Worm (Caenorhabditis elegans) whole organism, young adult: Measurements from ENCODE around the gene dos-2.

Experiments
- C06A6.2 ChIP-seq: fragments of 200-800 bp; sonication (Bioruptor generic); conservative IDR thresholded peaks from 2 replicates; pipeline ENCODE4 v1.3.6; 2022; ENCODE audit warnings: missing genetic modification characterization, missing compliant biosample characterization
- F10E7.11 ChIP-seq: sonication (generic microtip); optimal IDR thresholded peaks from 2 replicates; lab custom pipeline; 2017; ENCODE audit warnings: mild to moderate bottlenecking, missing genetic modification characterization, moderate library complexity, missing compliant biosample characterization
- F22D6.2 ChIP-seq: sonication (generic microtip); optimal IDR thresholded peaks from 2 replicates; lab custom pipeline; 2016; ENCODE audit warnings: mild to moderate bottlenecking, missing genetic modification characterization, missing compliant biosample characterization
- F33H1.4 ChIP-seq: fragments of 200-800 bp; sonication (Bioruptor generic); IDR thresholded peaks from 2 replicates; pipeline ENCODE4 v1.3.6; 2022; ENCODE audit warnings: missing genetic modification reagents, missing genetic modification characterization, missing compliant biosample characterization
- F39B2.1 ChIP-seq: fragments of 200-800 bp; sonication (Bioruptor generic); IDR thresholded peaks from 2 replicates; pipeline ENCODE4 v1.3.6; 2022; ENCODE audit warnings: missing genetic modification reagents, missing genetic modification characterization, missing compliant biosample characterization
- F55B11.4 ChIP-seq: sonication (generic microtip); optimal IDR thresholded peaks from 2 replicates; lab custom pipeline; 2016; ENCODE audit warnings: missing compliant biosample characterization, missing genetic modification characterization, borderline replicate concordance; ENCODE audit not compliant: insufficient read depth
- F57A8.1 ChIP-seq: fragments of 200-800 bp; sonication (Bioruptor generic); optimal IDR thresholded peaks from 2 replicates; lab custom pipeline; 2018; ENCODE audit warnings: mild to moderate bottlenecking, missing genetic modification characterization, moderate library complexity, missing compliant biosample characterization
- K12H6.12 ChIP-seq: fragments of 200-800 bp; sonication (Bioruptor generic); optimal IDR thresholded peaks from 2 replicates; lab custom pipeline; 2018; ENCODE audit warnings: mild to moderate bottlenecking, missing genetic modification characterization, missing compliant biosample characterization
- attf-3 ChIP-seq: fragments of 200-800 bp; sonication (Bioruptor generic); conservative IDR thresholded peaks from 2 replicates; pipeline ENCODE4 v1.3.6; 2022; ENCODE audit warnings: missing genetic modification reagents, missing genetic modification characterization, missing compliant biosample characterization
- attf-6 ChIP-seq: fragments of 200-800 bp; sonication (Bioruptor generic); IDR thresholded peaks from 2 replicates; pipeline ENCODE4 v1.3.6; 2022; ENCODE audit warnings: missing genetic modification reagents, missing genetic modification characterization, missing compliant biosample characterization
- egrh-3 ChIP-seq: fragments of 200-800 bp; sonication (Bioruptor generic); IDR thresholded peaks from 2 replicates; pipeline ENCODE4 v1.3.6; 2022; ENCODE audit warnings: missing genetic modification reagents, missing genetic modification characterization, missing compliant biosample characterization
- ekl-4 ChIP-seq: fragments of 200-800 bp; sonication (Bioruptor generic); IDR thresholded peaks from 2 replicates; pipeline ENCODE4 v1.3.6; 2022; ENCODE audit warnings: missing genetic modification reagents, missing genetic modification characterization, missing compliant biosample characterization
- fkh-3 ChIP-seq: sonication (generic microtip); optimal IDR thresholded peaks from 2 replicates; lab custom pipeline; 2016; ENCODE audit warnings: mild to moderate bottlenecking, missing genetic modification characterization, missing compliant biosample characterization
- gei-17 ChIP-seq: fragments of 200-800 bp; sonication (Bioruptor generic); optimal IDR thresholded peaks from 2 replicates; lab custom pipeline; 2018; ENCODE audit warnings: mild to moderate bottlenecking, missing genetic modification characterization, missing compliant biosample characterization
- hmg-1.2 ChIP-seq: fragments of 200-800 bp; sonication (Bioruptor generic); IDR thresholded peaks from 2 replicates; pipeline ENCODE4 v1.3.6; 2022; ENCODE audit warnings: missing genetic modification reagents, missing genetic modification characterization, missing compliant biosample characterization
- hrde-1 ChIP-seq: sonication (generic microtip); optimal IDR thresholded peaks from 2 replicates; lab custom pipeline; 2016; ENCODE audit warnings: missing genetic modification characterization, mild to moderate bottlenecking, missing compliant biosample characterization, moderate library complexity, missing genotype, missing genetic modification reagents, borderline replicate concordance
- let-607 ChIP-seq, 2 experiments: fragments of 200-800 bp in 1 of 2; sonication (Bioruptor generic) in 1 of 2; sonication (generic microtip) in 1 of 2; optimal IDR thresholded peaks; 2 replicates each; lab custom pipeline; 2016 to 2018; ENCODE audit warnings: mild to moderate bottlenecking in 2 of 2, missing compliant biosample characterization in 2 of 2, missing genetic modification characterization in 2 of 2, moderate library complexity in 2 of 2, missing genotype in 1 of 2
- lin-40 ChIP-seq: sonication (generic microtip); optimal IDR thresholded peaks from 2 replicates; lab custom pipeline; 2016; ENCODE audit warnings: missing genetic modification characterization, mild to moderate bottlenecking, missing compliant biosample characterization, missing genotype, missing genetic modification reagents
- lsl-1 ChIP-seq: fragments of 200-800 bp; sonication (Bioruptor generic); optimal IDR thresholded peaks from 2 replicates; lab custom pipeline; 2018; ENCODE audit warnings: mild to moderate bottlenecking, missing genetic modification characterization, moderate library complexity, missing compliant biosample characterization
- madf-6 ChIP-seq: fragments of 200-800 bp; sonication (Bioruptor generic); IDR thresholded peaks from 2 replicates; pipeline ENCODE4 v1.3.6; 2022; ENCODE audit warnings: missing genetic modification reagents, missing genetic modification characterization, missing compliant biosample characterization
- madf-8 ChIP-seq: fragments of 200-800 bp; sonication (Bioruptor generic); conservative IDR thresholded peaks from 2 replicates; pipeline ENCODE4 v1.3.6; 2022; ENCODE audit warnings: missing genetic modification reagents, missing genetic modification characterization, missing compliant biosample characterization
- mxl-1 ChIP-seq: sonication (generic microtip); optimal IDR thresholded peaks from 2 replicates; lab custom pipeline; 2016; ENCODE audit warnings: missing genetic modification characterization, missing compliant biosample characterization
- nfya-1 ChIP-seq: sonication (generic microtip); optimal IDR thresholded peaks from 2 replicates; lab custom pipeline; 2017; ENCODE audit warnings: antibody characterized with exemption, missing compliant biosample characterization, missing genetic modification characterization, borderline replicate concordance; ENCODE audit not compliant: insufficient read depth
- nhr-179 ChIP-seq: sonication (generic microtip); optimal IDR thresholded peaks from 2 replicates; lab custom pipeline; 2016; ENCODE audit warnings: mild to moderate bottlenecking, missing genetic modification characterization, missing compliant biosample characterization
- nhr-80 ChIP-seq: sonication (generic microtip); optimal IDR thresholded peaks from 2 replicates; lab custom pipeline; 2016; ENCODE audit warnings: missing genetic modification characterization, missing compliant biosample characterization
- nhr-90 ChIP-seq: sonication (generic microtip); optimal IDR thresholded peaks from 2 replicates; lab custom pipeline; 2016; ENCODE audit warnings: missing genotype, mild to moderate bottlenecking, missing genetic modification characterization, missing compliant biosample characterization
- repo-1 ChIP-seq: sonication (generic microtip); optimal IDR thresholded peaks from 2 replicates; lab custom pipeline; 2017; ENCODE audit warnings: mild to moderate bottlenecking, missing genetic modification characterization, missing compliant biosample characterization
- snpc-1.3 ChIP-seq: sonication (generic microtip); optimal IDR thresholded peaks from 2 replicates; lab custom pipeline; 2017; ENCODE audit warnings: missing genetic modification characterization, mild to moderate bottlenecking, missing compliant biosample characterization, antibody characterized with exemption, moderate library complexity, missing genotype, missing genetic modification reagents; ENCODE audit not compliant: insufficient read depth
- somi-1 ChIP-seq: fragments of 200-800 bp; sonication (Bioruptor generic); optimal IDR thresholded peaks from 2 replicates; lab custom pipeline; 2018; ENCODE audit warnings: mild to moderate bottlenecking, missing genetic modification characterization, missing compliant biosample characterization
- tbx-9 ChIP-seq: sonication (generic microtip); optimal IDR thresholded peaks from 2 replicates; lab custom pipeline; 2016; ENCODE audit warnings: borderline replicate concordance, missing genetic modification characterization, inconsistent platforms, missing compliant biosample characterization
- xnd-1 ChIP-seq: sonication (generic microtip); optimal IDR thresholded peaks from 2 replicates; lab custom pipeline; 2016; ENCODE audit warnings: missing genotype, missing genetic modification reagents, missing genetic modification characterization, missing compliant biosample characterization
- ztf-25 ChIP-seq: fragments of 200-800 bp; sonication (Bioruptor generic); IDR thresholded peaks from 2 replicates; pipeline ENCODE4 v1.3.6; 2022; ENCODE audit warnings: missing genetic modification reagents, missing genetic modification characterization, missing compliant biosample characterization
- ztf-6 ChIP-seq: fragments of 200-800 bp; sonication (Bioruptor generic); IDR thresholded peaks from 2 replicates; pipeline ENCODE4 v1.3.6; 2022; ENCODE audit warnings: missing genetic modification reagents, missing genetic modification characterization, missing compliant biosample characterization

The dos-2 gene

DNA sequence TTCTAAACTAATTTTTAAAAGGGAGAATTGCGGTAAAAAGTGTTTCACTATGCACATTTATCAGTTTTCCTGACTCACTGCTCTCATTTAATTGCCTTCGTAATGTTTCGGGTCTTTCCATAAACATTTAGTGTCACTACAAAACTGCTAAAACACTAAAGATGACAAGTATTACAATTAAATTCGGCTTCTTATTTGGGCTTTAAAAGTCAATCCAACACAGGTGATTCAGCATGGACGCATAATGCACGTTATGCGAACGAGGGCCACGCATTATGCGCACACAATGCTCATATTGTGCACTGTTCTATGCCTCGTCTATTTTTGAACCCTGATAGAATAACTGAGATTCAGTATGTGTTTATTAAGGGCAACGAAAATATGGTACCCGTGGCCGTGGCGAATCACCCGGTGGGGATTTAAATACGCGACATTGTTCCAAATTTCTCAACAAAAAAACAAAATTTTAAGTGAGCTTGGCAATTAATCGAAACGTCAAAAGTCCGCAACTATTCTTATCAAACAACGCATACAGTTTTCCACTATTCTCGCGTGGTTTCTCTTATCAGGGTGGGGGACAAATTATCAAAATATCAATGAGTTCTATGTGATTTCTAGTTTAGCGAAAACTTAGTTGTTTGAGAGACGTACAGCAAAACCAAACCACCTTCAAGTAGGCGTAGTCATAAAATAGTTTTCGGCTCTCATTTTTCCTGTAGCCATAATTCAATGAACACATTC is 13.8 kb downstream of the dos-2 start, which contains the start of gene Y14H12A.2:
Gene Y14H12A.2, minus strand, starts transcription at position 51 of the 741 bp plus-strand sequence.
- TF ChIP-seq ztf-6 (GFP tag; lab: Robert Waterston, UW) = no peak
- TF ChIP-seq nhr-80 (tag; lab: Kevin White, UChicago) = peak; percentile 80

- TF ChIP-seq F10E7.11 (tag; lab: Kevin White, UChicago) (no peak), F22D6.2 (tag; lab: Kevin White, UChicago) (no peak), mxl-1 (tag; lab: Kevin White, UChicago) (no peak), tbx-9 (no peak), let-607 (tag; optimal IDR thresholded peaks at IDR 0.05; lab: Kevin White, UChicago) (no peak), madf-6 (no peak), K12H6.12 (tag; lab: Kevin White, UChicago) (no peak), gei-17 (GFP tag; lab: Kevin White, UChicago) (no peak), C06A6.2 (no peak), F39B2.1 (GFP tag; lab: Robert Waterston, UW) (no peak)
These were observed 14.7 kb downstream of the dos-2 start for ce11 chrII:3990706-3991105.

- no peak for TF ChIP-seq somi-1
- TF ChIP-seq mxl-1 (tag; lab: Kevin White, UChicago) = no peak
- peak; percentile 40 for TF ChIP-seq nhr-80 (tag; lab: Kevin White, UChicago)
- TF ChIP-seq, all 124 proteins: peak for 1
These were observed 16.0 kb downstream of the dos-2 start for ce11 chrII:3992029-3992428.

DNA sequence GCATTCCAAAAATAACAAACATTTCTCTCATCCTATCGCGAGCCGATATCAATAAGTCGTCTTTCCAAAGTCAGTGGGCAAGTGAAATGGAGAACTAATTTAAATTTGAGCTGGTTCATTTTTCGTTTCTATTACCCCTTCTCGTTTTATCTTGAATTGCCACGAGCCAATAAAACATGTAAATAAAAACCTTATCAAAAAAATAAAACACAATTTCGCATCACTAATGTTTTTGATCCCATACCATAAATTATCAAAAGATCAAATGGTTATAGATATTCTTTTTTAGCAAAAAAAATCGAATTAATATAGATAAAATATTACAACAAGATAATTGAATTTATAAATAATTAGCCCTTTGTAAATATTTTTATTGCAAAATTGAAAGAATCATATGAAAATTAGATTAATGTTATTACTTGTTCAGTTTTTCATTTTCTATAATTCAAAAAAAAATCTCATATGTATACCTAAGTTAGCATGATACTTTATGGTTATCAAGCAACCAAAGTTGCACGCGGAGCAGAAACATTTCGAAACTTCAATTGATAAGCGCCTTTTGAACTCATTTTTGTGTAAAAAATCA is 16.7 kb downstream of the dos-2 start, which contains the start of gene Y14H12A.1:
Gene Y14H12A.1, plus strand, starts transcription at position 536 of the 586 bp plus-strand sequence.
- no peak for TF ChIP-seq attf-6 (GFP tag; lab: Robert Waterston, UW)
- TF ChIP-seq nhr-80 (tag; lab: Kevin White, UChicago) = peak; percentile 12
- TF ChIP-seq xnd-1 (tag; lab: Kevin White, UChicago) = no peak
- TF ChIP-seq snpc-1.3 (tag; lab: Kevin White, UChicago) = no peak

- TF ChIP-seq lin-40 (no peak), tbx-9 (no peak), repo-1 (tag; lab: Kevin White, UChicago) (no peak), attf-3 (GFP tag; lab: Robert Waterston, UW) (no peak), nfya-1 (tag; lab: Kevin White, UChicago) (no peak), C06A6.2 (no peak), egrh-3 (GFP tag; lab: Robert Waterston, UW) (no peak), hmg-1.2 (GFP tag; lab: Robert Waterston, UW) (no peak), attf-6 (GFP tag; lab: Robert Waterston, UW) (no peak), nhr-90 (tag; lab: Kevin White, UChicago) (no peak), F33H1.4 (GFP tag; lab: Robert Waterston, UW) (no peak), F57A8.1 (GFP tag; lab: Kevin White, UChicago) (no peak), madf-8 (GFP tag; lab: Robert Waterston, UW) (no peak), nhr-179 (tag; lab: Kevin White, UChicago) (no peak), F55B11.4 (tag; lab: Kevin White, UChicago) (no peak), hrde-1 (tag; lab: Kevin White, UChicago) (no peak), fkh-3 (no peak), ekl-4 (GFP tag; lab: Robert Waterston, UW) (no peak), lsl-1 (GFP tag; lab: Kevin White, UChicago) (no peak), ztf-25 (GFP tag; lab: Robert Waterston, UW) (no peak)
These were observed 20.0 kb downstream of the dos-2 start, which contains the start of gene clc-22 for ce11 chrII:3996005-3996404. Gene clc-22 (minus strand): TSS chrII:3996075.
